Fruit fly (Drosophila melanogaster) whole organism, adult: ENCODE results near the gene Phs.
A peak's percentile ranks its signal among the peaks of the same experiment; 100 is the strongest.

ENCODE experiments used
- CG11617 ChIP-seq: fragments of 200-800 bp; sonication (Bioruptor generic); optimal IDR thresholded peaks from 2 replicates; lab custom pipeline; 2017; ENCODE audit warnings: mild to moderate bottlenecking, missing biosample characterization, missing genetic modification reagents, missing genetic modification characterization
- CG12768 ChIP-seq: fragments of 200-800 bp; sonication (Bioruptor generic); optimal IDR thresholded peaks from 2 replicates; lab custom pipeline; 2017; ENCODE audit warnings: missing biosample characterization, missing genetic modification characterization, mild to moderate bottlenecking, moderate library complexity, missing genetic modification reagents
- CG5204 ChIP-seq: fragments of 200-800 bp; sonication (Bioruptor generic); optimal IDR thresholded peaks from 2 replicates; lab custom pipeline; 2016; ENCODE audit warnings: missing biosample characterization, missing genetic modification characterization
- CG7045 ChIP-seq: fragments of 200-800 bp; sonication (Bioruptor generic); optimal IDR thresholded peaks from 2 replicates; lab custom pipeline; 2017; ENCODE audit warnings: missing biosample characterization, mild to moderate bottlenecking, missing genetic modification characterization
- CG7101 ChIP-seq: fragments of 200-800 bp; sonication (Bioruptor generic); optimal IDR thresholded peaks from 2 replicates; lab custom pipeline; 2018; ENCODE audit warnings: missing biosample characterization, mild to moderate bottlenecking, missing genetic modification characterization, moderate library complexity
- Clk ChIP-seq: fragments of 200-800 bp; sonication (Bioruptor generic); optimal IDR thresholded peaks from 2 replicates; lab custom pipeline; 2017; ENCODE audit warnings: missing biosample characterization, missing genetic modification characterization
- bab1 ChIP-seq: fragments of 200-800 bp; sonication (Bioruptor generic); optimal IDR thresholded peaks from 3 replicates; lab custom pipeline; 2019; ENCODE audit warnings: missing biosample characterization, mild to moderate bottlenecking, missing genetic modification characterization, moderate library complexity
- cnc ChIP-seq, 2 experiments: fragments of >200 bp; optimal IDR thresholded peaks; 2 replicates each; lab custom pipeline; 2017
- kay ChIP-seq: fragments of 200-800 bp; sonication (Bioruptor generic); peaks from one replicate; lab custom pipeline; 2016; ENCODE audit warnings: missing biosample characterization, missing genetic modification characterization, borderline replicate concordance
- tj ChIP-seq: fragments of 200-800 bp; sonication (Bioruptor generic); optimal IDR thresholded peaks from 3 replicates; lab custom pipeline; 2017; ENCODE audit warnings: missing biosample characterization, mild to moderate bottlenecking, missing genetic modification characterization, moderate library complexity
- toe ChIP-seq: fragments of 200-800 bp; sonication (Bioruptor generic); optimal IDR thresholded peaks from 2 replicates; lab custom pipeline; 2016; ENCODE audit warnings: missing biosample characterization, missing genetic modification characterization

dm6 chr3L:15588514-15589138, 31.1 kb upstream of the Phs start, which contains the start of gene RhoGAP71E:
- TF ChIP-seq CG7101 (tag; lab: Kevin White, UChicago) (peak; percentile 61), CG12768 (GFP tag; lab: Kevin White, UChicago) (peak; percentile 41), tj (GFP tag; lab: Kevin White, UChicago) (no peak), CG11617 (GFP tag; lab: Kevin White, UChicago) (no peak), CG5204 (no peak), CG7045 (no peak), toe (peak; percentile 18), kay (GFP tag; lab: Kevin White, UChicago) (peak; percentile 80), cnc (optimal IDR thresholded peaks at IDR 0.05; lab: Kevin White, UChicago) (no peak), bab1 (GFP tag; lab: Kevin White, UChicago) (peak; percentile 74), Clk (GFP tag; lab: Kevin White, UChicago) (peak; percentile 16)
